Worm (Caenorhabditis elegans) whole organism, L2 larva: Measurements from ENCODE around the gene twk-46.

Source experiments
- lin-39 ChIP-seq: fragments of 150-350 bp; optimal IDR thresholded peaks from 2 replicates; lab custom pipeline; 2014; ENCODE audit warnings: missing biosample characterization, missing genetic modification reagents, missing genetic modification characterization
- nhr-12 ChIP-seq: fragments of 150-350 bp; optimal IDR thresholded peaks from 2 replicates; lab custom pipeline; 2014; ENCODE audit warnings: missing biosample characterization, missing genetic modification characterization
- nhr-77 ChIP-seq: fragments of 150-350 bp; optimal IDR thresholded peaks from 2 replicates; lab custom pipeline; 2014; ENCODE audit warnings: missing biosample characterization, missing genetic modification characterization
- unc-62 ChIP-seq: fragments of 150-350 bp; optimal IDR thresholded peaks from 2 replicates; lab custom pipeline; 2014; ENCODE audit warnings: missing biosample characterization, missing genetic modification reagents, missing genetic modification characterization
- ztf-4 ChIP-seq: fragments of 150-350 bp; optimal IDR thresholded peaks from 2 replicates; lab custom pipeline; 2014; ENCODE audit warnings: missing biosample characterization, missing genetic modification characterization

DNA sequence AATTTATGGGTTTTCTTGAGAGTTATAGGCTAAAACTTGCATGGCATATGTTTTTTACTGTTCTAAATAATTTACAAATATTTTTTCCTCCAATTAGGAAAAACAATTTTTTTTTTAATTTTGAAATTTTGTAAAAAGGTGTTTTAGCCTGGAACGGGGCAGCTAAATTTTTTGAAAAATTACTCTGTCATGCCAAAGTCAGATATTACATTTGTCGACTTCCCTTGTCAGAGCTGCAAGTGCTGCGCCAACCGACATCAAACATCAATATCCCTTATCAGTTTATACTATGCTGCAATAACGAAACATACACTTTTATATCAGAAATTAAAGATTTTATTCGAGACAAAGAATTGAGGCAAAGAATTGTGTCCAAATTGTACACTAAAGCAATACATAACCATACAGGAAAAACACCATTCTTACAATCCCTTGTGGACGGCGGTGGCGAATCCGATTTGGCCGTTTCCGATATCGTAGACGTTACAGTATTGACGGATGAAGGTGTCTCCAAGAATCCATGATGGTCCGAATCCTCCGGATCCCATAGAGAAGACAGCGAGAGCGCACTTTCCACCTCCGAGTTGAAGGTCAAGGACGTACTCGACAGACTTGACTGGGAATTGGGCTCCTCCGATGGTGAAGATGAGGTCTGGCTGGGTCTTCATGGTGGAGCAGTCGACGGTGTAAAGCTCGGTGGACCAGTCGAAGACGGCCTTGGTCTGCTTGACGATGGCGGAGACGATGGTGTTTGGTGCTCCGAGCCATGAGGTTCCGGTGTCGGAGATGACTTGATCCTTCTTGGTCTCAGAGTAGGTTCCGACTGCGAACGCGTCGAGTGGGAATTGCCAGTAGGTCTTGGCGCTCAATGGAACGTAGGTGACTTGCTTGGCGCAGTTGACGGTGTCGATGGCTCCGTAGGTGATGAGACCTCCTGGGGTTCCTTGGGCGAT is 10.6 kb upstream of the twk-46 start:
- no peak for TF ChIP-seq nhr-77 (tag; lab: Kevin White, UChicago)
- TF ChIP-seq lin-39, result no peak
- no peak for TF ChIP-seq ztf-4 (tag; lab: Kevin White, UChicago)
- TF ChIP-seq unc-62 (GFP tag; lab: Kevin White, UChicago), result no peak
- TF ChIP-seq nhr-12 (tag; lab: Kevin White, UChicago), result no peak
